Worm (Caenorhabditis elegans) whole organism, L1 larva: ENCODE measurements around the gene fis-1.

Experiments used
- ceh-63 ChIP-seq: fragments of 200-800 bp; sonication (Bioruptor generic); optimal IDR thresholded peaks from 2 replicates; lab custom pipeline; 2018; ENCODE audit warnings: mild to moderate bottlenecking, missing genetic modification characterization, missing compliant biosample characterization
- ceh-82 ChIP-seq, 3 experiments: fragments of 150-350 bp in 1 of 3; sonication (generic microtip) in 2 of 3; optimal IDR thresholded peaks; 2 replicates each; lab custom pipeline; 2014 to 2017; ENCODE audit warnings: missing biosample characterization in 3 of 3, missing genetic modification characterization in 3 of 3
- elt-3 ChIP-seq, 6 experiments: fragments of 150-350 bp in 1 of 6; sonication (generic microtip); optimal IDR thresholded peaks; 2 replicates each; lab custom pipeline; 2017 to 2018; ENCODE audit warnings: missing biosample characterization in 6 of 6, missing genetic modification characterization in 6 of 6, inconsistent platforms in 1 of 6
- hlh-17 ChIP-seq: fragments of 200-800 bp; sonication (Bioruptor generic); optimal IDR thresholded peaks from 2 replicates; lab custom pipeline; 2018; ENCODE audit warnings: missing genetic modification characterization, mild to moderate bottlenecking, missing compliant biosample characterization, moderate library complexity, borderline replicate concordance
- lsy-2 ChIP-seq, 2 experiments: fragments of 150-350 bp; optimal IDR thresholded peaks; 2 replicates each; lab custom pipeline; 2014; ENCODE audit warnings: missing biosample characterization in 2 of 2, missing genetic modification characterization in 2 of 2
- mep-1 ChIP-seq: fragments of 150-350 bp; optimal IDR thresholded peaks from 2 replicates; lab custom pipeline; 2014; ENCODE audit warnings: missing biosample characterization, missing genetic modification characterization
- snpc-4 ChIP-seq: fragments of 150-350 bp; optimal IDR thresholded peaks from 2 replicates; lab custom pipeline; 2014; ENCODE audit warnings: missing biosample characterization, missing genetic modification characterization

DNA sequence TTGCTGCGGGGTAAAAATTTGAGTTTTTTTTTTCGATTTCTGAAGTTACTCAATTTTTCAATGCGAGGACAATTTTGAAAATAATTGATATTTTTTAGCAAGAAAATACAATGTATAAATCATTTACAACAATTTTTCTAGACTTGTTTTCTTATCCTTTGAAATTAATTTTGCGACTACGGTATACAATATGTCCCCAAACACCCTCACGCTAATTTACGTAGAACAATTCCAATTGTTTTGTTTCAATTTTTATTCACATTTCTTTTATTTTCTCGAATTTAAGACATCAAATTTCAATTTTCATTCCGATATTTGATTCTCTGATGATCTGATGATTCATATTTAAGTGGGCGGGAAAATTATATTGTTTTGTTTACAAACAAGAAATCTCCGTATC lies 27.0 kb downstream of the fis-1 start:
- TF ChIP-seq ceh-63 (GFP tag; lab: Kevin White, UChicago): no peak
- no peak for TF ChIP-seq hlh-17 (GFP tag; lab: Kevin White, UChicago)
- TF ChIP-seq ceh-82 (tag; optimal IDR thresholded peaks at IDR 0.05; lab: Kevin White, UChicago): no peak
- TF ChIP-seq elt-3 (tag; optimal IDR thresholded peaks at IDR 0.05; lab: Kevin White, UChicago): no peak
- no peak for TF ChIP-seq snpc-4 (tag; lab: Kevin White, UChicago)
- TF ChIP-seq lsy-2 (tag; optimal IDR thresholded peaks at IDR 0.05; lab: Kevin White, UChicago): no peak
- no peak for TF ChIP-seq mep-1 (tag; lab: Kevin White, UChicago)
